Fruit fly (Drosophila melanogaster) whole organism, embryonic: ENCODE results near the gene Jhbp11.

Experiments used
- ATbp ChIP-seq: fragments of 200-800 bp; sonication (Bioruptor generic); optimal IDR thresholded peaks from 2 replicates; lab custom pipeline; 2017; ENCODE audit warnings: missing biosample characterization, mild to moderate bottlenecking, missing genetic modification characterization, missing genetic modification reagents
- Adf1 ChIP-seq: fragments of 200-800 bp; sonication (Bioruptor generic); IDR thresholded peaks from 2 replicates; pipeline ENCODE4 v1.3.6; 2022; ENCODE audit warnings: missing biosample characterization, missing genetic modification characterization
- Awh ChIP-seq: fragments of 200-800 bp; sonication (Bioruptor generic); IDR thresholded peaks from 2 replicates; pipeline ENCODE4, ENCODE4 v1.3.6; 2022; ENCODE audit warnings: missing biosample characterization, missing genetic modification characterization
- C15 ChIP-seq: fragments of 200-800 bp; sonication (Bioruptor generic); IDR thresholded peaks from 3 replicates; pipeline ENCODE4 v1.3.6; 2022; ENCODE audit warnings: missing biosample characterization, missing genetic modification characterization
- CG11504 ChIP-seq: fragments of 200-800 bp; sonication (Bioruptor generic); optimal IDR thresholded peaks from 3 replicates; lab custom pipeline; 2019; ENCODE audit warnings: missing biosample characterization, mild to moderate bottlenecking, missing genetic modification characterization, moderate library complexity
- CG11696 ChIP-seq: fragments of 200-800 bp; sonication (Bioruptor generic); IDR thresholded peaks from 2 replicates; pipeline ENCODE4 v1.3.6; 2022; ENCODE audit warnings: missing biosample characterization, missing genetic modification characterization
- CG12155 ChIP-seq: fragments of 200-800 bp; sonication (Bioruptor generic); optimal IDR thresholded peaks from 3 replicates; lab custom pipeline; 2016; ENCODE audit warnings: missing biosample characterization, missing genetic modification characterization
- CG14050 ChIP-seq: fragments of 200-800 bp; sonication (Bioruptor generic); IDR thresholded peaks from 3 replicates; pipeline ENCODE4 v1.3.6; 2022; ENCODE audit warnings: missing biosample characterization, missing genetic modification characterization
- CG15073 ChIP-seq: fragments of 200-800 bp; sonication (Bioruptor generic); optimal IDR thresholded peaks from 2 replicates; lab custom pipeline; 2016; ENCODE audit warnings: missing biosample characterization, missing genetic modification characterization
- CG16815 ChIP-seq: fragments of 200-800 bp; sonication (Bioruptor generic); optimal IDR thresholded peaks from 3 replicates; lab custom pipeline; 2017; ENCODE audit warnings: missing biosample characterization, mild to moderate bottlenecking, missing genetic modification characterization
- CG16863 ChIP-seq: fragments of 200-800 bp; sonication (Bioruptor generic); optimal IDR thresholded peaks from 3 replicates; lab custom pipeline; 2016; ENCODE audit warnings: missing biosample characterization, missing genetic modification characterization
- CG17186 ChIP-seq: fragments of 200-800 bp; sonication (Bioruptor generic); optimal IDR thresholded peaks from 3 replicates; lab custom pipeline; 2017; ENCODE audit warnings: missing biosample characterization, missing genetic modification reagents, missing genetic modification characterization
- CG17802 ChIP-seq: fragments of 200-800 bp; sonication (Bioruptor generic); optimal IDR thresholded peaks from 2 replicates; lab custom pipeline; 2018; ENCODE audit warnings: missing biosample characterization, mild to moderate bottlenecking, missing genetic modification characterization, moderate library complexity
- CG2116 ChIP-seq: fragments of 200-800 bp; sonication (Bioruptor generic); optimal IDR thresholded peaks from 3 replicates; lab custom pipeline; 2018; ENCODE audit warnings: missing biosample characterization, mild to moderate bottlenecking, missing genetic modification characterization
- CG30403 ChIP-seq: fragments of 200-800 bp; sonication (Bioruptor generic); optimal IDR thresholded peaks from 3 replicates; lab custom pipeline; 2016; ENCODE audit warnings: missing biosample characterization, missing genetic modification characterization
- CG32532 ChIP-seq: fragments of 200-800 bp; sonication (Bioruptor generic); IDR thresholded peaks from 2 replicates; pipeline ENCODE4 v1.3.6; 2022; ENCODE audit warnings: missing biosample characterization, missing genetic modification characterization
- CG34224 ChIP-seq: fragments of 200-800 bp; sonication (Bioruptor generic); IDR thresholded peaks from 3 replicates; pipeline ENCODE4 v1.3.6; 2022; ENCODE audit warnings: missing biosample characterization, missing genetic modification characterization; ENCODE audit not compliant: partially characterized antibody
- CG6765 ChIP-seq: fragments of 200-800 bp; sonication (Bioruptor generic); optimal IDR thresholded peaks from 3 replicates; lab custom pipeline; 2017; ENCODE audit warnings: missing biosample characterization, mild to moderate bottlenecking, missing genetic modification characterization
- CG7786 ChIP-seq: fragments of 200-800 bp; sonication (Bioruptor generic); optimal IDR thresholded peaks from 2 replicates; lab custom pipeline; 2016; ENCODE audit warnings: missing biosample characterization, missing genetic modification characterization
- CG9876 ChIP-seq: fragments of 200-800 bp; sonication (Bioruptor generic); optimal IDR thresholded peaks from 2 replicates; lab custom pipeline; 2016; ENCODE audit warnings: missing biosample characterization, missing genetic modification characterization
- CTCF ChIP-seq: fragments of 200-800 bp; sonication (Bioruptor generic); optimal IDR thresholded peaks from 2 replicates; lab custom pipeline; 2017; ENCODE audit warnings: missing biosample characterization, mild to moderate bottlenecking, missing genetic modification characterization, moderate library complexity
- Dek ChIP-seq: fragments of 200-800 bp; sonication (Bioruptor generic); optimal IDR thresholded peaks from 3 replicates; lab custom pipeline; 2019; ENCODE audit warnings: missing biosample characterization, mild to moderate bottlenecking, missing genetic modification characterization, moderate library complexity
- Gsc ChIP-seq: fragments of 200-800 bp; sonication (Bioruptor generic); IDR thresholded peaks from 2 replicates; pipeline ENCODE4 v1.3.6; 2022; ENCODE audit warnings: missing biosample characterization, missing genetic modification characterization
- H2.0 ChIP-seq: fragments of 200-800 bp; sonication (Bioruptor generic); IDR thresholded peaks from 2 replicates; pipeline ENCODE4 v1.3.6; 2022; ENCODE audit warnings: missing biosample characterization, missing genetic modification characterization
- Hmr ChIP-seq: fragments of 200-800 bp; sonication (Bioruptor generic); optimal IDR thresholded peaks from 3 replicates; lab custom pipeline; 2017; ENCODE audit warnings: mild to moderate bottlenecking, missing biosample characterization, missing genetic modification reagents, missing genetic modification characterization
- Hr3 ChIP-seq: fragments of 200-800 bp; sonication (Bioruptor generic); optimal IDR thresholded peaks from 3 replicates; lab custom pipeline; 2016; ENCODE audit warnings: missing biosample characterization, missing genetic modification characterization
- Hr39 ChIP-seq: fragments of >200 bp; optimal IDR thresholded peaks from 2 replicates; lab custom pipeline; 2017
- Kr ChIP-seq: fragments of 200-800 bp; sonication (Bioruptor generic); optimal IDR thresholded peaks from 2 replicates; lab custom pipeline; 2017; ENCODE audit warnings: missing biosample characterization, mild to moderate bottlenecking, missing genetic modification characterization
- MTF-1 ChIP-seq: fragments of 200-800 bp; sonication (Bioruptor generic); optimal IDR thresholded peaks from 2 replicates; lab custom pipeline; 2018; ENCODE audit warnings: missing biosample characterization, mild to moderate bottlenecking, missing genetic modification characterization, borderline replicate concordance
- Mad ChIP-seq: fragments of 200-800 bp; sonication (Bioruptor generic); optimal IDR thresholded peaks from 2 replicates; lab custom pipeline; 2016; ENCODE audit warnings: missing biosample characterization, missing genetic modification characterization
- NC2α ChIP-seq: fragments of 200-800 bp; sonication (Bioruptor generic); optimal IDR thresholded peaks from 2 replicates; lab custom pipeline; 2016; ENCODE audit warnings: missing biosample characterization, missing genetic modification characterization
- Oaz ChIP-seq: fragments of 200-800 bp; sonication (Bioruptor generic); IDR thresholded peaks from 2 replicates; pipeline ENCODE4 v1.3.6; 2022; ENCODE audit warnings: missing biosample characterization, missing genetic modification characterization
- Poxn ChIP-seq: fragments of 200-800 bp; sonication (Bioruptor generic); IDR thresholded peaks from 2 replicates; pipeline ENCODE4 v1.3.6; 2022; ENCODE audit warnings: missing biosample characterization, missing genetic modification characterization
- Sin3A ChIP-seq: fragments of >200 bp; optimal IDR thresholded peaks from 2 replicates; lab custom pipeline; 2018
- YL-1 ChIP-seq: fragments of 200-800 bp; sonication (Bioruptor generic); optimal IDR thresholded peaks from 3 replicates; lab custom pipeline; 2017; ENCODE audit warnings: missing biosample characterization, mild to moderate bottlenecking, missing genetic modification characterization
- ash1 ChIP-seq: fragments of 200-800 bp; sonication (Bioruptor generic); optimal IDR thresholded peaks from 2 replicates; lab custom pipeline; 2018; ENCODE audit warnings: missing biosample characterization, mild to moderate bottlenecking, missing genetic modification characterization
- cato ChIP-seq: fragments of 200-800 bp; sonication (Bioruptor generic); optimal IDR thresholded peaks from 2 replicates; lab custom pipeline; 2016; ENCODE audit warnings: missing biosample characterization, missing genetic modification characterization, borderline replicate concordance
- croc ChIP-seq: fragments of 200-800 bp; sonication (Bioruptor generic); conservative IDR thresholded peaks from 3 replicates; pipeline ENCODE4 v1.3.6; 2022; ENCODE audit warnings: missing biosample characterization, missing genetic modification characterization
- dmrt99B ChIP-seq: fragments of 200-800 bp; sonication (Bioruptor generic); optimal IDR thresholded peaks from 2 replicates; lab custom pipeline; 2018; ENCODE audit warnings: missing biosample characterization, mild to moderate bottlenecking, missing genetic modification characterization, moderate library complexity
- ftz-f1 ChIP-seq: fragments of 200-800 bp; sonication (Bioruptor generic); optimal IDR thresholded peaks from 2 replicates; lab custom pipeline; 2016; ENCODE audit warnings: missing biosample characterization, missing genetic modification characterization
- grn ChIP-seq: fragments of 200-800 bp; sonication (Bioruptor generic); optimal IDR thresholded peaks from 3 replicates; lab custom pipeline; 2017; ENCODE audit warnings: missing biosample characterization, missing genetic modification characterization
- gt ChIP-seq: fragments of 200-800 bp; sonication (Bioruptor generic); IDR thresholded peaks from 2 replicates; pipeline ENCODE4 v1.3.6; 2022; ENCODE audit warnings: missing biosample characterization, missing genetic modification characterization
- h ChIP-seq: fragments of >200 bp; optimal IDR thresholded peaks from 2 replicates; lab custom pipeline; 2017
- hb ChIP-seq: fragments of 200-800 bp; sonication (Bioruptor generic); IDR thresholded peaks from 3 replicates; pipeline ENCODE4 v1.3.6; 2022; ENCODE audit warnings: missing biosample characterization, missing genetic modification characterization; ENCODE audit not compliant: partially characterized antibody
- ro ChIP-seq: fragments of 200-800 bp; sonication (Bioruptor generic); IDR thresholded peaks from 2 replicates; pipeline ENCODE4 v1.3.6; 2022; ENCODE audit warnings: missing biosample characterization, missing genetic modification characterization
- schlank ChIP-seq: fragments of 200-800 bp; sonication (Bioruptor generic); optimal IDR thresholded peaks from 2 replicates; lab custom pipeline; 2018; ENCODE audit warnings: missing biosample characterization, mild to moderate bottlenecking, missing genetic modification characterization
- sob ChIP-seq: fragments of 200-800 bp; sonication (Bioruptor generic); IDR thresholded peaks from 2 replicates; pipeline ENCODE4 v1.3.6; 2022; ENCODE audit warnings: missing biosample characterization, missing genetic modification characterization
- stwl ChIP-seq: fragments of 200-800 bp; sonication (Bioruptor generic); optimal IDR thresholded peaks from 3 replicates; lab custom pipeline; 2018; ENCODE audit warnings: missing biosample characterization, mild to moderate bottlenecking, missing genetic modification characterization, moderate library complexity
- tx ChIP-seq: fragments of 200-800 bp; sonication (Bioruptor generic); optimal IDR thresholded peaks from 2 replicates; lab custom pipeline; 2016; ENCODE audit warnings: missing biosample characterization, missing genetic modification characterization
- vnd ChIP-seq: fragments of 200-800 bp; sonication (Bioruptor generic); IDR thresholded peaks from 3 replicates; pipeline ENCODE4 v1.3.6; 2022; ENCODE audit warnings: missing biosample characterization, missing genetic modification characterization; ENCODE audit not compliant: partially characterized antibody
- zfh1 ChIP-seq: fragments of 200-800 bp; sonication (Bioruptor generic); IDR thresholded peaks from 3 replicates; pipeline ENCODE4 v1.3.6; 2022; ENCODE audit warnings: missing biosample characterization, missing genetic modification characterization

Gene Jhbp11

DNA sequence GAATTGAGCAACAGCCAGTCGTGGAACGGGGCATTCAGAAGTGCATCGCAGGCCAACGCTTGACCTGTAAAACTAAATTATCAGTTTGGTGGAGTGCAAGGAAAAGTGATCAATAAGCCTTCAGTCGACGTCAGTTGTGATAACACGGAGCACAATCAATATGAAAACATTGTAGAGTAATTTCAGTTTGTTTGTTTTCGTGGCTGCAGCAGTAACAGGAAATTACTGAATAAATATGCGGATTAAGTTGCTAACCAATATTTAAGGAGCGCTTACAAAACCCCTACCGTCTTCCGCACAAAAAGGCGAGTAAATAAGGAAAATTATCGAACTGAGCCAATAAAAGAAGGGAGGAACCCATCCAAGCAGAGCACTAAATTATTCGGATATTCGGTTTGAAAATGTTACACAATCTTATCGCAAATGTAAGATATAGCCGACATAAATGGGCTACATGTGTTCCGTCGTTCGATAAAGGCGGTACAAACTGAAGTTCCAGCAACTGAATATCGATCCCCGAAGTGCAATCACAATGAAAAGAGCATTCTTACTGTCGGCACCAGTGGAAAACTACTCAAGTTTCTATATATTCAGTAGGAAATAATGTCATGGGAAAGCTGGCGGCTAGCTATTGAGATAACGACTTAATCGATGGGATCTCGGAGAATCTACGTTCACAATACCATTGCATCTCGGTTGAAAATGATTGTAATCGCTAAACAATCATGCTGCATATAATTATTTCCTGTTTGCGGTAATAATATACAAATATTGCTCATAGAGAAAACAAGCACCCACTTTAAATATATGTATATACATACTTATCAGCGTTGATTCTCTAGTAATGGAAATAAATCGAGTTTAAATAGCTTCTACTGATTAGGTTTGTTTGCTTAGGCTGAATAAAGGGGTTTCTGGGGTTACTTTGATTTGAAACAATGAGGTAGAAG lies 34.9 kb downstream of the Jhbp11 start (continued):
- TF ChIP-seq CG30403 (no peak), grn (GFP tag; lab: Kevin White, UChicago) (peak; percentile 71), Dek (tag; lab: Kevin White, UChicago) (peak; percentile 28), croc (GFP tag; lab: Robert Waterston, UW) (no peak; the same call in 2 of the 3 replicates), Kr (GFP tag; lab: Kevin White, UChicago) (peak; percentile 91), YL-1 (GFP tag; lab: Kevin White, UChicago) (peak; percentile 62), Hmr (peak; percentile 47), Hr3 (GFP tag; lab: Kevin White, UChicago) (peak; percentile 28), hb (no peak), gt (GFP tag; lab: Robert Waterston, UW) (no peak), zfh1 (GFP tag; lab: Robert Waterston, UW) (peak; percentile 84), ash1 (GFP tag; lab: Kevin White, UChicago) (no peak), H2.0 (GFP tag; lab: Robert Waterston, UW) (no peak), vnd (no peak), Oaz (GFP tag; lab: Robert Waterston, UW) (0 out of 2 replicates have a peak, but pooled peaks have one; percentile 28), ATbp (peak; percentile 88), CG34224 (GFP tag; lab: Robert Waterston, UW) (no peak), tx (GFP tag; lab: Kevin White, UChicago) (no peak), Sin3A (lab: Kevin White, UChicago) (no peak), cato (GFP tag; lab: Kevin White, UChicago) (peak; percentile 46), ftz-f1 (no peak), CG7786 (peak; percentile 29), Mad (GFP tag; lab: Kevin White, UChicago) (peak; percentile 37), schlank (tag; lab: Kevin White, UChicago) (peak; percentile 7), ro (GFP tag; lab: Robert Waterston, UW) (no peak), C15 (no peak), CG17186 (GFP tag; lab: Kevin White, UChicago) (peak; percentile 66), sob (0 out of 2 replicates have a peak, but pooled peaks have one; percentile 44), CG12155 (peak; percentile 16), CG15073 (no peak), CG6765 (no peak), MTF-1 (GFP tag; lab: Kevin White, UChicago) (peak; percentile 78), stwl (tag; lab: Kevin White, UChicago) (peak; percentile 38), NC2α (peak; percentile 80), Awh (GFP tag; lab: Robert Waterston, UW) (peak; percentile 64), Hr39 (lab: Kevin White, UChicago) (no peak), CG16815 (GFP tag; lab: Kevin White, UChicago) (peak; percentile 14), Adf1 (GFP tag; lab: Robert Waterston, UW) (no peak), CG11696 (GFP tag; lab: Robert Waterston, UW) (no peak), CTCF (GFP tag; lab: Kevin White, UChicago) (peak; percentile 31), h (lab: Kevin White, UChicago) (no peak), CG17802 (tag; lab: Kevin White, UChicago) (peak; percentile 12), dmrt99B (tag; lab: Kevin White, UChicago) (peak; percentile 73), CG2116 (GFP tag; lab: Kevin White, UChicago) (peak; percentile 55), CG9876 (peak; percentile 43), CG16863 (GFP tag; lab: Kevin White, UChicago) (peak; percentile 77), Poxn (no peak), CG14050 (GFP tag; lab: Robert Waterston, UW) (0 out of 3 replicates have a peak, but pooled peaks have one; percentile 29), Gsc (no peak), CG11504 (peak; percentile 53), CG32532 (GFP tag; lab: Robert Waterston, UW) (no peak)
